Worm (Caenorhabditis elegans) whole organism, L2 larva: Measurements from ENCODE around the gene nspe-5.
A peak's percentile ranks its signal among the peaks of the same experiment; 100 is the strongest.

Experiments
- R02D3.7 ChIP-seq: fragments of 150-350 bp; optimal IDR thresholded peaks from 2 replicates; lab custom pipeline; 2014; ENCODE audit warnings: missing biosample characterization, missing genetic modification characterization
- Y55F3AM.14 ChIP-seq: fragments of 200-800 bp; sonication (Bioruptor generic); optimal IDR thresholded peaks from 2 replicates; lab custom pipeline; 2018; ENCODE audit warnings: mild to moderate bottlenecking, missing genetic modification characterization, missing compliant biosample characterization
- alr-1 ChIP-seq: fragments of 150-350 bp; optimal IDR thresholded peaks from 2 replicates; lab custom pipeline; 2014; ENCODE audit warnings: missing biosample characterization, missing genetic modification characterization
- ama-1 ChIP-seq: fragments of 150-350 bp; optimal IDR thresholded peaks from 2 replicates; lab custom pipeline; 2018; ENCODE audit warnings: inconsistent platforms
- blmp-1 ChIP-seq: sonication (generic microtip); optimal IDR thresholded peaks from 2 replicates; lab custom pipeline; 2017; ENCODE audit warnings: missing genetic modification characterization, mild to moderate bottlenecking, missing compliant biosample characterization, antibody characterized with exemption, moderate library complexity; ENCODE audit not compliant: insufficient read depth
- ceh-16 ChIP-seq: fragments of 150-350 bp; optimal IDR thresholded peaks from 2 replicates; lab custom pipeline; 2014; ENCODE audit warnings: missing biosample characterization, missing genetic modification characterization
- ceh-82 ChIP-seq: fragments of 150-350 bp; optimal IDR thresholded peaks from 2 replicates; lab custom pipeline; 2014; ENCODE audit warnings: missing biosample characterization, missing genetic modification characterization
- egl-27 ChIP-seq: sonication (generic microtip); optimal IDR thresholded peaks from 3 replicates; lab custom pipeline; 2017; ENCODE audit warnings: missing biosample characterization, missing genetic modification reagents, missing genetic modification characterization
- elt-1 ChIP-seq: fragments of 150-350 bp; optimal IDR thresholded peaks from 2 replicates; lab custom pipeline; 2014; ENCODE audit warnings: missing biosample characterization, missing genetic modification characterization
- gmeb-1 ChIP-seq: fragments of 150-350 bp; optimal IDR thresholded peaks from 2 replicates; lab custom pipeline; 2014; ENCODE audit warnings: missing biosample characterization, missing genetic modification characterization
- lin-11 ChIP-seq: fragments of 150-350 bp; sonication (generic microtip); optimal IDR thresholded peaks from 2 replicates; lab custom pipeline; 2014; ENCODE audit warnings: missing biosample characterization, missing genetic modification characterization, inconsistent platforms, mixed read lengths
- lin-39 ChIP-seq: fragments of 150-350 bp; optimal IDR thresholded peaks from 2 replicates; lab custom pipeline; 2014; ENCODE audit warnings: missing biosample characterization, missing genetic modification reagents, missing genetic modification characterization
- lsy-2 ChIP-seq, 2 experiments: fragments of 150-350 bp in 1 of 2; sonication (generic microtip) in 1 of 2; optimal IDR thresholded peaks; 2 replicates each; lab custom pipeline; 2014 to 2017; ENCODE audit warnings: missing biosample characterization in 2 of 2, missing genetic modification characterization in 2 of 2
- mbf-1 ChIP-seq: sonication (generic microtip); optimal IDR thresholded peaks from 2 replicates; lab custom pipeline; 2017; ENCODE audit warnings: missing biosample characterization, missing genetic modification characterization
- nhr-11 ChIP-seq: fragments of 150-350 bp; optimal IDR thresholded peaks from 2 replicates; lab custom pipeline; 2014; ENCODE audit warnings: missing biosample characterization, missing genetic modification characterization
- nhr-12 ChIP-seq: fragments of 150-350 bp; optimal IDR thresholded peaks from 2 replicates; lab custom pipeline; 2014; ENCODE audit warnings: missing biosample characterization, missing genetic modification characterization
- nhr-21 ChIP-seq: fragments of 150-350 bp; optimal IDR thresholded peaks from 2 replicates; lab custom pipeline; 2014; ENCODE audit warnings: missing biosample characterization, missing genetic modification characterization
- nhr-23 ChIP-seq: fragments of 150-350 bp; optimal IDR thresholded peaks from 2 replicates; lab custom pipeline; 2014; ENCODE audit warnings: missing biosample characterization, missing genetic modification reagents, missing genetic modification characterization
- nhr-237 ChIP-seq: fragments of 150-350 bp; optimal IDR thresholded peaks from 2 replicates; lab custom pipeline; 2014; ENCODE audit warnings: missing biosample characterization, missing genetic modification characterization
- nhr-77 ChIP-seq: fragments of 150-350 bp; optimal IDR thresholded peaks from 2 replicates; lab custom pipeline; 2014; ENCODE audit warnings: missing biosample characterization, missing genetic modification characterization
- skn-1 ChIP-seq: sonication (generic microtip); optimal IDR thresholded peaks from 2 replicates; lab custom pipeline; 2017; ENCODE audit warnings: missing biosample characterization, missing genetic modification characterization
- sma-3 ChIP-seq: sonication (generic microtip); optimal IDR thresholded peaks from 2 replicates; lab custom pipeline; 2016; ENCODE audit warnings: missing genetic modification reagents, missing genetic modification characterization, missing compliant biosample characterization
- sma-9 ChIP-seq, 2 experiments: fragments of 150-350 bp in 1 of 2; sonication (generic microtip) in 1 of 2; optimal IDR thresholded peaks; 2 replicates each; lab custom pipeline; 2014 to 2016; ENCODE audit warnings: missing genetic modification characterization in 2 of 2, mild to moderate bottlenecking in 1 of 2, missing biosample characterization in 1 of 2, missing compliant biosample characterization in 1 of 2, missing genetic modification reagents in 1 of 2, moderate library complexity in 1 of 2
- snpc-4 ChIP-seq: fragments of 150-350 bp; optimal IDR thresholded peaks from 2 replicates; lab custom pipeline; 2014; ENCODE audit warnings: missing biosample characterization, missing genetic modification characterization
- unc-39 ChIP-seq: fragments of 150-350 bp; optimal IDR thresholded peaks from 2 replicates; lab custom pipeline; 2014; ENCODE audit warnings: missing biosample characterization, missing genetic modification characterization
- unc-55 ChIP-seq: fragments of 150-350 bp; sonication (generic microtip); optimal IDR thresholded peaks from 3 replicates; lab custom pipeline; 2014; ENCODE audit warnings: missing biosample characterization, missing genetic modification reagents, missing genetic modification characterization
- unc-62 ChIP-seq: fragments of 150-350 bp; optimal IDR thresholded peaks from 2 replicates; lab custom pipeline; 2014; ENCODE audit warnings: missing biosample characterization, missing genetic modification reagents, missing genetic modification characterization
- zag-1 ChIP-seq: fragments of 150-350 bp; optimal IDR thresholded peaks from 2 replicates; lab custom pipeline; 2014; ENCODE audit warnings: missing biosample characterization, missing genetic modification characterization
- ztf-1 ChIP-seq: fragments of 200-800 bp; sonication (Bioruptor generic); conservative IDR thresholded peaks from 2 replicates; pipeline ENCODE4 v1.3.6; 2022; ENCODE audit warnings: missing genetic modification characterization, missing compliant biosample characterization
- ztf-11 ChIP-seq: sonication (generic microtip); optimal IDR thresholded peaks from 2 replicates; lab custom pipeline; 2017; ENCODE audit warnings: missing biosample characterization, missing genetic modification characterization

The nspe-5 gene

DNA sequence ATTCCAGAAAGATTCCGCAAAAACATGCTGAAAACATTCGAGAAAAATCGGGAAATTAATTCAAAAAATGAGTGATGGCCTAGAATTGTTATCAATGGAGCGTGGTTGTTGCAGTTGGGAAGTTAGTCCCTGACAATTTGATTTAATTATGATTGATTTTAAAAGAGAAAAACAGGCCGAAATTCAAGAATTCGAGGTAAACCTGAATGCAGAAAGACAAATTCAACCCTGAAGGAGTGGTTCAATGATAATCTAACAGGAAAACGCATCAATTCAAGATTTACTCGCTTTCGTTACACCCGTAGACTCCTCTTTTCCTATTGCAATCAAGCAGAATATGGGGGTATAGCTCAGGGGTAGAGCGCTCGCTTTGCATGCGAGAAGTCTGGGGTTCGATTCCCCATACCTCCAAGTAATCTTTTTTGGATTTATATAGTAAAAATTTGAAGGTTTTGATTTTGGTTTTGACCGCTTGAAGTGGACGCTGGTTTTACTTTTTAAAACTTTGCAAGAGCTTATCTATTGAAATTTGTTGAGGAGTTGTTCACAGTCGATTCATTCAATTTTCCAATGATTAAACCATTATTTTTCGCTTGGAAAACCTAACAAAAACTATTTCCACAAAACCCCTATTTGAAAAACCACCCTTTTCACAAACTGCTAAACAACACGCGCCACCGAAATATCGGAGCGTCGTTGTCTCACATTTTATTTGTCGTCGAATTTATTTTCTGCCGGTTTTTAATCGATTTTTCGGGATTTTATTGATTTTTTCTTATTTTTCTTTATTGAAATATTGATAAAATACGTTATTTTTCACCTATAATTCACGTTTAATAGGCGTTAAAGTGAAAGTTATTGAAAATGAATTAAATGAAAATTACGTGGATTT lies 49.6 kb downstream of the nspe-5 start (continued):
- TF ChIP-seq Y55F3AM.14 = peak; percentile 22
- TF ChIP-seq unc-39 (tag; lab: Kevin White, UChicago) = no peak
- TF ChIP-seq ceh-82 (tag; lab: Kevin White, UChicago) = no peak
- no peak for TF ChIP-seq nhr-12 (tag; lab: Kevin White, UChicago)
- no peak for TF ChIP-seq lin-39
- no peak for TF ChIP-seq nhr-237 (tag; lab: Kevin White, UChicago)
- no peak for TF ChIP-seq mbf-1 (tag; lab: Kevin White, UChicago)
- no peak for TF ChIP-seq nhr-11
- peak; percentile 80 for TF ChIP-seq sma-3 (GFP tag; lab: Kevin White, UChicago)
- TF ChIP-seq lin-11 (tag; lab: Kevin White, UChicago) = no peak
- no peak for TF ChIP-seq alr-1 (tag; lab: Kevin White, UChicago)
- peak; percentile 51 for TF ChIP-seq snpc-4 (tag; lab: Kevin White, UChicago)
- no peak for TF ChIP-seq skn-1 (tag; lab: Kevin White, UChicago)
- peak; percentile 59 to 87 for TF ChIP-seq lsy-2 (tag; optimal IDR thresholded peaks at IDR 0.05; lab: Kevin White, UChicago)
- TF ChIP-seq unc-55 (GFP tag; lab: Kevin White, UChicago) = peak; percentile 93
- TF ChIP-seq ceh-16 (tag; lab: Kevin White, UChicago) = no peak
- no peak for TF ChIP-seq zag-1 (tag; lab: Kevin White, UChicago)
- no peak for TF ChIP-seq elt-1 (tag; lab: Kevin White, UChicago)
- no peak for TF ChIP-seq ztf-1 (GFP tag; lab: Robert Waterston, UW)
- peak; percentile 83 for TF ChIP-seq sma-9 (GFP tag; optimal IDR thresholded peaks at IDR 0.05; lab: Kevin White, UChicago)
- TF ChIP-seq sma-9 (tag; optimal IDR thresholded peaks at IDR 0.05; lab: Kevin White, UChicago) = no peak
- TF ChIP-seq gmeb-1 (tag; lab: Kevin White, UChicago) = peak; percentile 87

ce11 chrII:12678867-12679134 lies 50.1 kb downstream of the nspe-5 start, which contains the start of gene Y38E10A.24:
TSS of gene Y38E10A.24 (plus strand) at chrII:12679035.
- TF ChIP-seq unc-62 (GFP tag; lab: Kevin White, UChicago) = no peak
- TF ChIP-seq ama-1 (lab: Kevin White, UChicago) = no peak
- TF ChIP-seq sma-9 (GFP tag; optimal IDR thresholded peaks at IDR 0.05; lab: Kevin White, UChicago) = no peak
- no peak for TF ChIP-seq sma-9 (tag; optimal IDR thresholded peaks at IDR 0.05; lab: Kevin White, UChicago)
- TF ChIP-seq ceh-16 (tag; lab: Kevin White, UChicago) = no peak
- TF ChIP-seq ztf-11 (tag; lab: Kevin White, UChicago) = no peak
- TF ChIP-seq egl-27 (tag; lab: Kevin White, UChicago) = no peak
- no peak for TF ChIP-seq blmp-1 (tag; lab: Kevin White, UChicago)
- no peak for TF ChIP-seq nhr-77 (tag; lab: Kevin White, UChicago)
- no peak for TF ChIP-seq nhr-237 (tag; lab: Kevin White, UChicago)
- TF ChIP-seq ztf-1 (GFP tag; lab: Robert Waterston, UW) = no peak
- no peak for TF ChIP-seq elt-1 (tag; lab: Kevin White, UChicago)
- TF ChIP-seq mbf-1 (tag; lab: Kevin White, UChicago) = no peak
- no peak for TF ChIP-seq sma-3 (GFP tag; lab: Kevin White, UChicago)
- TF ChIP-seq nhr-23 (tag; lab: Kevin White, UChicago) = no peak
- no peak for TF ChIP-seq R02D3.7 (tag; lab: Kevin White, UChicago)
- TF ChIP-seq unc-55 (GFP tag; lab: Kevin White, UChicago) = no peak
- no peak for TF ChIP-seq alr-1 (tag; lab: Kevin White, UChicago)
- no peak for TF ChIP-seq unc-39 (tag; lab: Kevin White, UChicago)
- TF ChIP-seq nhr-21 (tag; lab: Kevin White, UChicago) = no peak
- TF ChIP-seq gmeb-1 (tag; lab: Kevin White, UChicago) = no peak
